Fruit fly (Drosophila melanogaster): ENCODE results near the gene Jhbp4.

Gene Jhbp4

dm6 chr3R:16049369-16049768 lies 6.1 kb downstream of the Jhbp4 start, which contains the start of the genes IKKbeta and CG5013 (continued):
- TF ChIP-seq HLHmδ (GFP tag; optimal IDR thresholded peaks at IDR 0.05) (no peak), Antp (GFP tag; optimal IDR thresholded peaks at IDR 0.05) (peak; percentile 68), CG5245 (GFP tag; optimal IDR thresholded peaks at IDR 0.05) (peak; percentile 2), klu (GFP tag; IDR thresholded peaks at IDR 0.05) (peak; percentile 31; the same call in 1 of the 2 replicates), knrl (GFP tag; IDR thresholded peaks at IDR 0.05; ENCODE audit: partially characterized antibody) (peak; percentile 84), CG32767 (GFP tag; IDR thresholded peaks at IDR 0.05) (0 out of 2 replicates have a peak, but pooled peaks have one; percentile 20), CG3995 (GFP tag; optimal IDR thresholded peaks at IDR 0.05) (peak; percentile 100), Side (GFP tag; optimal IDR thresholded peaks at IDR 0.05) (peak; percentile 49), CG4424 (GFP tag; optimal IDR thresholded peaks at IDR 0.05) (peak; percentile 45), tin (GFP tag; optimal IDR thresholded peaks at IDR 0.05) (peak; percentile 36), pfk (GFP tag; optimal IDR thresholded peaks at IDR 0.05) (no peak), hbn (GFP tag; IDR thresholded peaks at IDR 0.05; ENCODE audit: partially characterized antibody) (peak; percentile 79), CG9727 (GFP tag; optimal IDR thresholded peaks at IDR 0.05) (peak; percentile 48), bab2 (GFP tag; optimal IDR thresholded peaks at IDR 0.05) (peak; percentile 37), NfI (GFP tag; optimal IDR thresholded peaks at IDR 0.05) (peak; percentile 8), CG7357 (GFP tag; IDR thresholded peaks at IDR 0.05) (no peak), D19B (GFP tag; optimal IDR thresholded peaks at IDR 0.05) (no peak), MBD-R2 (GFP tag; IDR thresholded peaks at IDR 0.05) (peak; percentile 79), unc-4 (GFP tag; IDR thresholded peaks at IDR 0.05; ENCODE audit: partially characterized antibody) (peak; percentile 80), CG12769 (tag; optimal IDR thresholded peaks at IDR 0.05) (peak; percentile 51), Sry-δ (GFP tag; optimal IDR thresholded peaks at IDR 0.05) (peak; percentile 98), sens (GFP tag) (peak; percentile 89), org-1 (GFP tag; optimal IDR thresholded peaks at IDR 0.05) (no peak), tx (GFP tag; optimal IDR thresholded peaks at IDR 0.05) (peak; percentile 63), E2f1 (GFP tag; IDR thresholded peaks at IDR 0.05) (no peak), Myb (GFP tag; optimal IDR thresholded peaks at IDR 0.05) (peak; percentile 43), corto (GFP tag; optimal IDR thresholded peaks at IDR 0.05) (no peak), Hsf (GFP tag; optimal IDR thresholded peaks at IDR 0.05) (peak; percentile 59), pum (GFP tag; optimal IDR thresholded peaks at IDR 0.05) (peak; percentile 29), so (GFP tag; IDR thresholded peaks at IDR 0.05) (no peak), Abd-B (GFP tag; optimal IDR thresholded peaks at IDR 0.05) (peak; percentile 38), H15 (GFP tag; IDR thresholded peaks at IDR 0.05) (peak; percentile 39; the same call in 1 of the 3 replicates), Xbp1 (GFP tag; optimal IDR thresholded peaks at IDR 0.05) (peak; percentile 52), CG16863 (GFP tag; optimal IDR thresholded peaks at IDR 0.05) (peak; percentile 43), CoRest (tag; optimal IDR thresholded peaks at IDR 0.05) (peak; percentile 63), Aef1 (GFP tag; IDR thresholded peaks at IDR 0.05) (peak; percentile 36; the same call in 2 of the 3 replicates), Dp (GFP tag; optimal IDR thresholded peaks at IDR 0.05) (peak; percentile 31), CG6683 (GFP tag; optimal IDR thresholded peaks at IDR 0.05) (no peak), Dip3 (GFP tag; optimal IDR thresholded peaks at IDR 0.05) (peak; percentile 58), p53 (GFP tag; optimal IDR thresholded peaks at IDR 0.05) (peak; percentile 23), CTCF (GFP tag; optimal IDR thresholded peaks at IDR 0.05) (peak; percentile 31), hb (GFP tag; IDR thresholded peaks at IDR 0.05; ENCODE audit: partially characterized antibody) (peak; percentile 80), BEAF-32 (GFP tag; optimal IDR thresholded peaks at IDR 0.05) (peak; percentile 89), CG7271 (tag; optimal IDR thresholded peaks at IDR 0.05) (no peak), HHEX (GFP tag; optimal IDR thresholded peaks at IDR 0.05) (peak; percentile 36), CG14710 (tag; optimal IDR thresholded peaks at IDR 0.05) (peak; percentile 75), fd64A (GFP tag; optimal IDR thresholded peaks at IDR 0.05) (no peak), Trl (optimal IDR thresholded peaks at IDR 0.05) (no peak), Trl (GFP tag; optimal IDR thresholded peaks at IDR 0.05) (peak; percentile 63), Opbp (GFP tag; IDR thresholded peaks at IDR 0.05; ENCODE audit: partially characterized antibody) (peak; percentile 72; the same call in 2 of the 3 replicates), Dll (GFP tag; IDR thresholded peaks at IDR 0.05; ENCODE audit: partially characterized antibody) (peak; percentile 89)
